Worm (Caenorhabditis elegans): ENCODE data around the gene rpn-11.

The rpn-11 gene

DNA sequence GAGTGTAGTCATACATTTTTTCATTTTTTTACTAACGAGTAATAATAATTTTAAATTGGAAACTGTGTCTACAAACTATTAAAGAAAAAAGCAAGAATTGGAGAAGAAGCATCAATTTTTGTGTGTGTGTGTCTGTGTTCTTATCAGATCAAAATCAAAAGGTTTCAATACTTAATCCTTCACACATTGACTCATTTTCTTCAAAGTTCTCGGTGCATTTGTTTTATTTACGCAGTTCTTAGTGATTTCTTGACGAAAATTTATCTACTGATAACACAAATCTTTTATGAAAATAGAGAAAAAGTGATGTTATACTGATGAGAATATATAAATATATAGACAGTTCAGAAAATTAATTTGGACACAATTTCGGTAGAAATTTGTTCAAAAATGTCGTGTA, 48.3 kb downstream of the rpn-11 start, which contains the start of gene clc-22:
Gene clc-22, minus strand, starts transcription at position 71 of the 400 bp plus-strand sequence.
- no peak for TF ChIP-seq him-1 (tag; optimal IDR thresholded peaks at IDR 0.05)
- no peak for TF ChIP-seq W03F9.2 (tag; optimal IDR thresholded peaks at IDR 0.05)
- TF ChIP-seq dao-5 (tag; optimal IDR thresholded peaks at IDR 0.05): no peak

Measured in whole organism, L4/young adult.